Fruit fly (Drosophila melanogaster): ENCODE results near the gene Ref1.

DNA sequence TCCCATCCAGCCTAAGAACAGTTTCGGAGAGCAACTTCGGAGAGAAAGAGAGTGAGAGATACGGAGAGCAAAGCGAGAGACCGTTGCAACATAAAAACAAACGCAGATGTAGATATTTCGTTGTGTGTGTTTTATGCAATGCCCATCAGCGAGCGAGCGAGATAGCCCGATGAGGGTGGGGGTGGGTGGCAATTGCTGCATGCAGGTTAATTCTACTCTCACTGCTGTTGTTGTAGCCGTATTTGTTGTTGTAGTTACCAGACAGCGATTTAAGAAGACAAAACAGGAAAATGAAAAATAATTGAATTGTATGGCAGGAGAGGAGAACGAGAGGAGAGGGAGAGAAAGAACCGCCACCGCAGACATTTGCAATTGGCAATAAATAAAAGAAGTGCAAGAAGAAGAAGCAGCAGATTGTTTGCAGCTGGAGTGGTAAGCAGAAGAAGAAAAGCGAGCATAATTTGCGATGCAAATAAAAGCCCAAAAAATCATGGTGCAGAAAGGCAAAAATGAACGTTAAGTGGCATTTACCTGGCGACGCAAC, 29.6 kb upstream of the Ref1 start:
- TF ChIP-seq ovo (GFP tag; optimal IDR thresholded peaks at IDR 0.05) (no peak), CG12768 (GFP tag; optimal IDR thresholded peaks at IDR 0.05) (no peak), CG14711 (tag; optimal IDR thresholded peaks at IDR 0.05) (no peak), Crg-1 (GFP tag; optimal IDR thresholded peaks at IDR 0.05) (no peak), CG1620 (GFP tag; optimal IDR thresholded peaks at IDR 0.05) (no peak), cnc (optimal IDR thresholded peaks at IDR 0.05) (no peak)

Data from whole organism, adult.